Fruit fly (Drosophila melanogaster) whole organism, pupa: ENCODE results near the gene dati.

ENCODE experiments used
- CG13204 ChIP-seq: fragments of 200-800 bp; sonication (Bioruptor generic); optimal IDR thresholded peaks from 2 replicates; lab custom pipeline; 2018; ENCODE audit warnings: missing biosample characterization, mild to moderate bottlenecking, missing genetic modification characterization, moderate library complexity
- CG14655 ChIP-seq: fragments of 200-800 bp; sonication (Bioruptor generic); optimal IDR thresholded peaks from 3 replicates; lab custom pipeline; 2017; ENCODE audit warnings: mild to moderate bottlenecking, missing biosample characterization, missing genetic modification reagents, missing genetic modification characterization
- CG32121 ChIP-seq: fragments of 200-800 bp; sonication (Bioruptor generic); IDR thresholded peaks from 2 replicates; pipeline ENCODE4 v1.3.6; 2022; ENCODE audit warnings: missing biosample characterization, missing genetic modification characterization
- CG4496 ChIP-seq: fragments of 200-800 bp; sonication (Bioruptor generic); IDR thresholded peaks from 3 replicates; pipeline ENCODE4 v1.3.6; 2022; ENCODE audit warnings: missing biosample characterization, missing genetic modification characterization
- CG8159 ChIP-seq: fragments of 200-800 bp; sonication (Bioruptor generic); optimal IDR thresholded peaks from 3 replicates; lab custom pipeline; 2018; ENCODE audit warnings: missing biosample characterization, mild to moderate bottlenecking, missing genetic modification characterization, moderate library complexity
- CG8301 ChIP-seq: fragments of 200-800 bp; sonication (Bioruptor generic); optimal IDR thresholded peaks from 2 replicates; lab custom pipeline; 2018; ENCODE audit warnings: missing biosample characterization, mild to moderate bottlenecking, missing genetic modification characterization
- EcR ChIP-seq: fragments of 200-800 bp; sonication (Bioruptor generic); optimal IDR thresholded peaks from 3 replicates; lab custom pipeline; 2019; ENCODE audit warnings: missing biosample characterization, missing genetic modification characterization, mild to moderate bottlenecking, moderate library complexity, missing genetic modification reagents
- Ets98B ChIP-seq: fragments of 200-800 bp; sonication (Bioruptor generic); IDR thresholded peaks from 2 replicates; pipeline ENCODE4 v1.3.6; 2022; ENCODE audit warnings: missing biosample characterization, missing genetic modification characterization
- Pif1A ChIP-seq: fragments of 200-800 bp; sonication (Bioruptor generic); optimal IDR thresholded peaks from 3 replicates; lab custom pipeline; 2016; ENCODE audit warnings: missing biosample characterization, missing genetic modification characterization
- Pif1B ChIP-seq: fragments of 200-800 bp; sonication (Bioruptor generic); optimal IDR thresholded peaks from 3 replicates; lab custom pipeline; 2016; ENCODE audit warnings: missing biosample characterization, missing genetic modification characterization
- Snoo ChIP-seq: fragments of 200-800 bp; sonication (Bioruptor generic); optimal IDR thresholded peaks from 3 replicates; lab custom pipeline; 2017; ENCODE audit warnings: missing biosample characterization, mild to moderate bottlenecking, missing genetic modification characterization, inconsistent platforms
- fd96Ca ChIP-seq: fragments of 200-800 bp; sonication (Bioruptor generic); IDR thresholded peaks from 3 replicates; pipeline ENCODE4 v1.3.6; 2022; ENCODE audit warnings: missing biosample characterization, missing genetic modification characterization
- rn ChIP-seq: fragments of 200-800 bp; sonication (Bioruptor generic); IDR thresholded peaks from 2 replicates; pipeline ENCODE4 v1.3.6; 2022; ENCODE audit warnings: missing biosample characterization, missing genetic modification characterization

- TF ChIP-seq CG13204 (no peak), CG8301 (tag; lab: Kevin White, UChicago) (no peak), EcR (no peak), CG8159 (tag; lab: Kevin White, UChicago) (no peak), CG4496 (GFP tag; lab: Robert Waterston, UW) (no peak), Pif1B (GFP tag; lab: Kevin White, UChicago) (no peak), Ets98B (GFP tag; lab: Robert Waterston, UW) (no peak), Snoo (tag; lab: Kevin White, UChicago) (no peak), rn (GFP tag; lab: Robert Waterston, UW) (no peak), Pif1A (no peak), fd96Ca (no peak), CG32121 (no peak), CG14655 (GFP tag; lab: Kevin White, UChicago) (no peak)
These were observed 36.5 kb downstream of the dati start for dm6 chr4:358930-359268.
